Worm (Caenorhabditis elegans): Measurements from ENCODE around the gene srab-1.

DNA sequence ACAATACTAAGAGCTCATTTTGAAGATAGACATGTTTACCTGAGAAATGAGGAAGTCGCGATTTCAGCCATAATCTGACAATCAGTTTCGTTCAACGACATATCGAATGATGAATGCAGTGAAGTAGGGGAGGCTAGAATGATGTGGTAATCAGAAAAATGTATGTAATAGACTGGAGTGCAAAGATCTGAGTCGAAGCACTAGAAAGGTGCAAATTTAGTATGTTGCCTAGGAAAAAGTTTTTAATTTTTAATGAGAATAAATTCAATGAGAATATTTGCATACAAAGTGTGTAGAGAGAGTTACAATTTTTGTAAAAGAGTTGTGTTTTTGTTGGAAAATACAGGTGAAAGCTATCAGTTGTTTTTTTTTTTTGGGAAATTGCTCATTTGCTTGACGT lies 3.0 kb upstream of the srab-1 start, which contains the start of gene srab-2:
- TF ChIP-seq mls-2 (tag; optimal IDR thresholded peaks at IDR 0.05) (no peak), nhr-28 (tag; optimal IDR thresholded peaks at IDR 0.05) (no peak), unc-39 (tag; optimal IDR thresholded peaks at IDR 0.05) (no peak), lsy-2 (tag; optimal IDR thresholded peaks at IDR 0.05) (no peak), snpc-4 (tag; optimal IDR thresholded peaks at IDR 0.05) (no peak), tbx-8 (GFP tag; optimal IDR thresholded peaks at IDR 0.05) (no peak), bed-3 (GFP tag; optimal IDR thresholded peaks at IDR 0.05) (no peak), nhr-12 (tag; optimal IDR thresholded peaks at IDR 0.05) (no peak), nhr-76 (tag; optimal IDR thresholded peaks at IDR 0.05) (no peak)
